Worm (Caenorhabditis elegans): Measurements from ENCODE around the gene Y75B8A.6.

DNA sequence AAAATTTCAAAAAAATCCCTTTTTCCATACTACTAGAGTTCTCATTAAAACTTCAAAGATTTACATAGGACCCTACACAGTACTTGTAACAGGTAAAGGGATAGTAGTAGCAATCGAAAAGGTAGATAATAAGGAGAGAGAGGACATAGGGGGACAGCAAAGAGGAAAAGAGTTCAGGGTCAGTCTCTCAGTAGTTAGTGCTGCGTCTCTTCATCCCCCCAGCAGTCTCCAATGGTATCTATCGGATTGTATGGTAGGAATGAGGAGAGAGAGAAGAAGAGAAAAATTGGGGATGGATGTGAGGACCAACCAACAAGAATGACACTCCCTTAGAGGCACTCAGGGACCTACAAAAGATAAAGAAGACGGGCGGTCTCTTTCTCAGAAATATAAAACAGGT is 9.3 kb upstream of the Y75B8A.6 start:
- no peak for TF ChIP-seq B0310.2 (tag; optimal IDR thresholded peaks at IDR 0.05)
- TF ChIP-seq scrt-1 (GFP tag; IDR thresholded peaks at IDR 0.05): no peak
- TF ChIP-seq ets-7 (tag; optimal IDR thresholded peaks at IDR 0.05): no peak
- no peak for TF ChIP-seq pes-1 (GFP tag; IDR thresholded peaks at IDR 0.05)
- peak; percentile 24 for TF ChIP-seq F13C5.2 (tag; optimal IDR thresholded peaks at IDR 0.05)
- no peak for TF ChIP-seq tra-4 (tag; optimal IDR thresholded peaks at IDR 0.05)
- TF ChIP-seq ceh-13 (GFP tag; optimal IDR thresholded peaks at IDR 0.05): no peak
- TF ChIP-seq ama-1 (optimal IDR thresholded peaks at IDR 0.05): no peak
- TF ChIP-seq hmg-4 (GFP tag; optimal IDR thresholded peaks at IDR 0.05): peak; percentile 35
- no peak for TF ChIP-seq flt-1 (GFP tag; IDR thresholded peaks at IDR 0.05)
- no peak for TF ChIP-seq sea-1 (GFP tag; conservative IDR thresholded peaks at IDR 0.05)
- peak; percentile 23 for TF ChIP-seq ceh-36 (tag; optimal IDR thresholded peaks at IDR 0.05)

Measured in whole organism, early embryonic.